Fruit fly (Drosophila melanogaster): Measurements from ENCODE around the gene Clic.
A peak's percentile ranks its signal among the peaks of the same experiment; 100 is the strongest.

The Clic gene

dm6 chrX:13817418-13818171 lies 4.5 kb downstream of the Clic start (continued):
- TF ChIP-seq Hr3 (GFP tag; optimal IDR thresholded peaks at IDR 0.05) = no peak
- no peak for TF ChIP-seq ham (GFP tag; IDR thresholded peaks at IDR 0.05)
- TF ChIP-seq CG12391 (tag; optimal IDR thresholded peaks at IDR 0.05) = peak; percentile 30
- TF ChIP-seq CG7786 (GFP tag; optimal IDR thresholded peaks at IDR 0.05) = no peak
- TF ChIP-seq en (GFP tag; optimal IDR thresholded peaks at IDR 0.05) = no peak
- peak; percentile 26; the same call in 1 of the 3 replicates for TF ChIP-seq tgo (GFP tag; IDR thresholded peaks at IDR 0.05)
- TF ChIP-seq CG32772 (GFP tag; IDR thresholded peaks at IDR 0.05) = no peak
- no peak for TF ChIP-seq CG5245 (GFP tag; optimal IDR thresholded peaks at IDR 0.05)
- no peak for TF ChIP-seq CG12219 (GFP tag; optimal IDR thresholded peaks at IDR 0.05)
- TF ChIP-seq sqz (GFP tag; optimal IDR thresholded peaks at IDR 0.05) = no peak
- TF ChIP-seq CG17385 (GFP tag; optimal IDR thresholded peaks at IDR 0.05) = peak; percentile 42
- TF ChIP-seq E2f1 (GFP tag; IDR thresholded peaks at IDR 0.05) = 0 out of 2 replicates have a peak, but pooled peaks have one; percentile 12
- TF ChIP-seq ftz-f1 (GFP tag; optimal IDR thresholded peaks at IDR 0.05) = no peak
- no peak for TF ChIP-seq bbx (GFP tag; IDR thresholded peaks at IDR 0.05; ENCODE audit: partially characterized antibody)
- TF ChIP-seq CG15479 (GFP tag; optimal IDR thresholded peaks at IDR 0.05) = no peak
- no peak for TF ChIP-seq slou (GFP tag; optimal IDR thresholded peaks at IDR 0.05)
- TF ChIP-seq Jarid2 (GFP tag; optimal IDR thresholded peaks at IDR 0.05) = no peak
- no peak for TF ChIP-seq Antp (GFP tag; optimal IDR thresholded peaks at IDR 0.05)
- TF ChIP-seq wek (GFP tag; optimal IDR thresholded peaks at IDR 0.05) = no peak
- no peak for TF ChIP-seq CG9437 (GFP tag; optimal IDR thresholded peaks at IDR 0.05)
- TF ChIP-seq cad (GFP tag; optimal IDR thresholded peaks at IDR 0.05) = no peak
- TF ChIP-seq Hey (tag; optimal IDR thresholded peaks at IDR 0.05) = no peak
- peak; percentile 5 for TF ChIP-seq Dip3 (GFP tag; optimal IDR thresholded peaks at IDR 0.05)
- no peak for TF ChIP-seq grn (GFP tag; optimal IDR thresholded peaks at IDR 0.05)
- peak; percentile 67 for TF ChIP-seq CG2120 (GFP tag; optimal IDR thresholded peaks at IDR 0.05)
- no peak for TF ChIP-seq inv (GFP tag; IDR thresholded peaks at IDR 0.05; ENCODE audit: partially characterized antibody)
- TF ChIP-seq Dfd (GFP tag; optimal IDR thresholded peaks at IDR 0.05) = no peak
- TF ChIP-seq dysf (GFP tag; IDR thresholded peaks at IDR 0.05) = peak; percentile 52; the same call in 1 of the 3 replicates
- TF ChIP-seq CG11723 (GFP tag; optimal IDR thresholded peaks at IDR 0.05) = no peak
- peak; percentile 49 for TF ChIP-seq BtbVII (GFP tag; optimal IDR thresholded peaks at IDR 0.05)
- no peak for TF ChIP-seq CG10431 (GFP tag; optimal IDR thresholded peaks at IDR 0.05)
- TF ChIP-seq CG11398 (GFP tag; optimal IDR thresholded peaks at IDR 0.05) = no peak
- peak; percentile 9 for TF ChIP-seq CG17568 (GFP tag; optimal IDR thresholded peaks at IDR 0.05)
- TF ChIP-seq CG4282 (GFP tag; optimal IDR thresholded peaks at IDR 0.05) = no peak
- peak; percentile 31 for TF ChIP-seq fu2 (GFP tag; optimal IDR thresholded peaks at IDR 0.05)
- peak; percentile 73 for TF ChIP-seq gem (tag; optimal IDR thresholded peaks at IDR 0.05)
- no peak for TF ChIP-seq CG11093 (GFP tag; IDR thresholded peaks at IDR 0.05)
- TF ChIP-seq nerfin-2 (GFP tag; IDR thresholded peaks at IDR 0.05; ENCODE audit: partially characterized antibody) = no peak
- TF ChIP-seq sens (GFP tag) = peak; percentile 85
- no peak for TF ChIP-seq dimm (GFP tag; IDR thresholded peaks at IDR 0.05)
- TF ChIP-seq CG18476 (GFP tag; optimal IDR thresholded peaks at IDR 0.05) = peak; percentile 27
- TF ChIP-seq crp (GFP tag; optimal IDR thresholded peaks at IDR 0.05) = no peak
- TF ChIP-seq Mrtf (GFP tag; IDR thresholded peaks at IDR 0.05) = no peak
- TF ChIP-seq vvl (GFP tag; IDR thresholded peaks at IDR 0.05) = peak; percentile 62; the same call in 1 of the 2 replicates
- no peak for TF ChIP-seq mld (GFP tag; IDR thresholded peaks at IDR 0.05; ENCODE audit: partially characterized antibody)
- no peak for TF ChIP-seq bab2 (GFP tag; optimal IDR thresholded peaks at IDR 0.05)
- no peak for TF ChIP-seq HLHmδ (GFP tag; optimal IDR thresholded peaks at IDR 0.05)
- no peak for TF ChIP-seq Optix (GFP tag; IDR thresholded peaks at IDR 0.05)
- 0 out of 2 replicates have a peak, but pooled peaks have one; percentile 16 for TF ChIP-seq CG9932 (GFP tag; IDR thresholded peaks at IDR 0.05)
- TF ChIP-seq ken (GFP tag; IDR thresholded peaks at IDR 0.05) = no peak
